Fruit fly (Drosophila melanogaster): ENCODE results near the gene Frq1.

dm6 chrX:18140932-18141587 lies 14.1 kb upstream of the Frq1 start:
- no peak for TF ChIP-seq psq (optimal IDR thresholded peaks at IDR 0.05)
- no peak for TF ChIP-seq insv (optimal IDR thresholded peaks at IDR 0.05)
- no peak for TF ChIP-seq h (optimal IDR thresholded peaks at IDR 0.05)
- TF ChIP-seq ttk (optimal IDR thresholded peaks at IDR 0.05) = no peak
- TF ChIP-seq Myc (optimal IDR thresholded peaks at IDR 0.05) = no peak
- TF ChIP-seq Sin3A (optimal IDR thresholded peaks at IDR 0.05) = no peak

Data from Kc167 (cell line).